Worm (Caenorhabditis elegans) whole organism, L4/young adult: ENCODE results near the gene trpl-5.
"Not testable (repeated sequence)": the region's sequence is repeated elsewhere in the genome, so short reads cannot be mapped to it uniquely, and the experiment has no call there.

Experiments
- W03F9.2 ChIP-seq: fragments of 150-350 bp; optimal IDR thresholded peaks from 2 replicates; lab custom pipeline; 2014; ENCODE audit warnings: missing biosample characterization, missing genetic modification characterization
- dao-5 ChIP-seq: sonication (generic microtip); optimal IDR thresholded peaks from 2 replicates; lab custom pipeline; 2016; ENCODE audit warnings: missing genotype, missing genetic modification characterization, moderate library complexity, missing compliant biosample characterization
- him-1 ChIP-seq: sonication (generic microtip); optimal IDR thresholded peaks from 2 replicates; lab custom pipeline; 2016; ENCODE audit warnings: missing genotype, missing genetic modification reagents, missing genetic modification characterization, missing compliant biosample characterization

Gene trpl-5

ce11 chrII:2094924-2095650 lies 4.7 kb upstream of the trpl-5 start, which contains the start of gene T16A1.2:
Gene T16A1.2, plus strand, starts transcription at chrII:2095600.
- TF ChIP-seq him-1 (no peak), dao-5 (tag; lab: Kevin White, UChicago) (no peak), W03F9.2 (tag; lab: Kevin White, UChicago) (no peak)

ce11 chrII:2093456-2093926 lies 3.1 kb upstream of the trpl-5 start, which contains the start of gene fbxb-37:
Gene fbxb-37, minus strand, starts transcription at chrII:2093876.
- TF ChIP-seq him-1 (no peak), dao-5 (tag; lab: Kevin White, UChicago) (no peak), W03F9.2 (tag; lab: Kevin White, UChicago) (no peak)

ce11 chrII:2091972-2092371 lies 1.5 kb upstream of the trpl-5 start, which contains the start of gene T16A1.10:
Gene T16A1.10, minus strand, starts transcription at chrII:2092094.
- TF ChIP-seq W03F9.2 (tag; lab: Kevin White, UChicago) = no peak
- no peak for TF ChIP-seq dao-5 (tag; lab: Kevin White, UChicago)
- TF ChIP-seq him-1 = no peak

- TF ChIP-seq dao-5 (tag; lab: Kevin White, UChicago) (no peak), him-1 (no peak), W03F9.2 (tag; lab: Kevin White, UChicago) (no peak)
Observed at ce11 chrII:2087206-2087605, 3.2 kb downstream of the trpl-5 start.

ce11 chrII:2083726-2084179 lies 6.7 kb downstream of the trpl-5 start, which contains the start of the genes T16A1.5 and fbxc-49:
Gene T16A1.5, minus strand, starts transcription at chrII:2083826.
Gene fbxc-49, plus strand, starts transcription at chrII:2084129.
- TF ChIP-seq dao-5 (tag; lab: Kevin White, UChicago) (no peak), him-1 (no peak), W03F9.2 (tag; lab: Kevin White, UChicago) (no peak)

ce11 chrII:2081257-2081656 lies 9.2 kb downstream of the trpl-5 start, which contains the start of gene T16A1.4:
Gene T16A1.4, plus strand, starts transcription at chrII:2081557.
- no peak for TF ChIP-seq dao-5 (tag; lab: Kevin White, UChicago)
- no peak for TF ChIP-seq him-1
- TF ChIP-seq W03F9.2 (tag; lab: Kevin White, UChicago) = no peak

- no peak for TF ChIP-seq him-1
- TF ChIP-seq dao-5 (tag; lab: Kevin White, UChicago) = no peak
- no peak for TF ChIP-seq W03F9.2 (tag; lab: Kevin White, UChicago)
Observed at ce11 chrII:2080425-2080824, 10.0 kb downstream of the trpl-5 start, which contains the start of gene F07E5.9. Gene F07E5.9, minus strand, starts transcription at chrII:2080525.

- TF ChIP-seq dao-5 (tag; lab: Kevin White, UChicago) = no peak
- no peak for TF ChIP-seq W03F9.2 (tag; lab: Kevin White, UChicago)
- no peak for TF ChIP-seq him-1
Observed at ce11 chrII:2076467-2076866, 14.0 kb downstream of the trpl-5 start.

- TF ChIP-seq dao-5 (tag; lab: Kevin White, UChicago) (no peak), him-1 (no peak), W03F9.2 (tag; lab: Kevin White, UChicago) (no peak)
Observed at ce11 chrII:2075513-2075912, 14.9 kb downstream of the trpl-5 start, which contains the start of gene F07E5.8. Gene F07E5.8, minus strand, starts transcription at chrII:2075613.

ce11 chrII:2071429-2071828 lies 19.0 kb downstream of the trpl-5 start, which contains the start of gene F07E5.7:
Gene F07E5.7, minus strand, starts transcription at chrII:2071529.
- TF ChIP-seq him-1 = no peak
- no peak for TF ChIP-seq W03F9.2 (tag; lab: Kevin White, UChicago)
- no peak for TF ChIP-seq dao-5 (tag; lab: Kevin White, UChicago)

- not testable (repeated sequence) for TF ChIP-seq dao-5 (tag; lab: Kevin White, UChicago); him-1; W03F9.2 (tag; lab: Kevin White, UChicago)
Observed at ce11 chrII:2067451-2068021, 22.9 kb downstream of the trpl-5 start, which contains the start of gene F07E5.12. Gene F07E5.12, plus strand, starts transcription at chrII:2067971.

- TF ChIP-seq W03F9.2 (tag; lab: Kevin White, UChicago) = no peak
- no peak for TF ChIP-seq him-1
- no peak for TF ChIP-seq dao-5 (tag; lab: Kevin White, UChicago)
Observed at ce11 chrII:2064497-2064896, 25.9 kb downstream of the trpl-5 start, which contains the start of gene fbxb-6. Gene fbxb-6, plus strand, starts transcription at chrII:2064797.

- TF ChIP-seq dao-5 (tag; lab: Kevin White, UChicago) (no peak), W03F9.2 (tag; lab: Kevin White, UChicago) (no peak), him-1 (no peak)
Observed at ce11 chrII:2063989-2064388, 26.4 kb downstream of the trpl-5 start, which contains the start of gene F07E5.13. Gene F07E5.13, minus strand, starts transcription at chrII:2064089.
